Fruit fly (Drosophila melanogaster) whole organism, wandering third instar larva: ENCODE data around the gene ebi.
A peak's percentile ranks its signal among the peaks of the same experiment; 100 is the strongest.

Source experiments
- Abd-B ChIP-seq: fragments of >200 bp; optimal IDR thresholded peaks from 2 replicates; lab custom pipeline; 2017; ENCODE audit warnings: missing biosample characterization, missing genetic modification characterization
- CG9705 ChIP-seq: fragments of 200-800 bp; sonication (Bioruptor generic); optimal IDR thresholded peaks from 2 replicates; lab custom pipeline; 2018; ENCODE audit warnings: missing biosample characterization, mild to moderate bottlenecking, missing genetic modification characterization
- CrebA ChIP-seq: fragments of 200-800 bp; sonication (Bioruptor generic); optimal IDR thresholded peaks from 2 replicates; lab custom pipeline; 2016; ENCODE audit warnings: missing biosample characterization, mild to moderate bottlenecking, missing genetic modification characterization, borderline replicate concordance
- Dif ChIP-seq: fragments of 200-275, 200-300 bp; sonication (Bioruptor generic); optimal IDR thresholded peaks from 2 replicates; lab custom pipeline; 2018; ENCODE audit warnings: missing biosample characterization, missing genetic modification characterization; ENCODE audit not compliant: partially characterized antibody
- GATAd ChIP-seq: sonication (Bioruptor generic); optimal IDR thresholded peaks from 2 replicates; lab custom pipeline; 2016; ENCODE audit warnings: missing biosample characterization, missing genetic modification characterization
- HLH106 ChIP-seq: fragments of 200-800 bp; optimal IDR thresholded peaks from 3 replicates; lab custom pipeline; 2019; ENCODE audit warnings: missing biosample characterization, mild to moderate bottlenecking, missing genetic modification characterization, moderate library complexity
- Hnf4 ChIP-seq: fragments of 200-800 bp; sonication (Bioruptor generic); optimal IDR thresholded peaks from 2 replicates; lab custom pipeline; 2016; ENCODE audit warnings: missing biosample characterization, mild to moderate bottlenecking, missing genetic modification characterization
- Hr78 ChIP-seq: fragments of >200 bp; optimal IDR thresholded peaks from 2 replicates; lab custom pipeline; 2017; ENCODE audit warnings: missing biosample characterization, missing genetic modification characterization
- Jra ChIP-seq: sonication (Bioruptor generic); optimal IDR thresholded peaks from 2 replicates; lab custom pipeline; 2016; ENCODE audit warnings: missing biosample characterization, missing genetic modification characterization
- Mio ChIP-seq: sonication (Bioruptor generic); optimal IDR thresholded peaks from 2 replicates; lab custom pipeline; 2016; ENCODE audit warnings: missing biosample characterization, missing genetic modification characterization
- Myc ChIP-seq: fragments of >200 bp; optimal IDR thresholded peaks from 2 replicates; lab custom pipeline; 2017
- N ChIP-seq: fragments of >200 bp; optimal IDR thresholded peaks from 2 replicates; lab custom pipeline; 2018; ENCODE audit warnings: missing biosample characterization, missing external identifiers, missing genetic modification characterization
- Sp1 ChIP-seq: fragments of 200-800 bp; sonication (Bioruptor generic); optimal IDR thresholded peaks from 3 replicates; lab custom pipeline; 2019; ENCODE audit warnings: missing biosample characterization, mild to moderate bottlenecking, missing genetic modification characterization, moderate library complexity
- Vsx2 ChIP-seq: fragments of 200-300, 225-300 bp; sonication (Bioruptor generic); optimal IDR thresholded peaks from 2 replicates; lab custom pipeline; 2018; ENCODE audit warnings: missing biosample characterization, missing genetic modification characterization; ENCODE audit not compliant: partially characterized antibody
- br ChIP-seq: fragments of 200-800 bp; sonication (Bioruptor generic); optimal IDR thresholded peaks from 2 replicates; lab custom pipeline; 2016; ENCODE audit warnings: missing biosample characterization, missing genetic modification characterization
- brk ChIP-seq: fragments of 200-800 bp; sonication (Bioruptor generic); optimal IDR thresholded peaks from 2 replicates; lab custom pipeline; 2016; ENCODE audit warnings: missing biosample characterization, mild to moderate bottlenecking, missing genetic modification characterization
- dl ChIP-seq, 2 experiments: fragments of 175-275, 200-275 bp in 1 of 2; fragments of 200-275 bp in 1 of 2; sonication (Bioruptor generic); optimal IDR thresholded peaks; lab custom pipeline; 2018; ENCODE audit warnings: mild to moderate bottlenecking in 2 of 2, missing biosample characterization in 2 of 2, missing genetic modification characterization in 2 of 2, moderate library complexity in 2 of 2; ENCODE audit not compliant: partially characterized antibody in 2 of 2, insufficient read depth in 1 of 2
- dmrt93B ChIP-seq: fragments of 200-800 bp; sonication (Bioruptor generic); optimal IDR thresholded peaks from 2 replicates; lab custom pipeline; 2018; ENCODE audit warnings: missing biosample characterization, mild to moderate bottlenecking, missing genetic modification characterization
- dsf ChIP-seq: sonication (Bioruptor generic); optimal IDR thresholded peaks from 2 replicates; lab custom pipeline; 2016; ENCODE audit warnings: missing biosample characterization, missing genetic modification characterization, borderline replicate concordance
- ey ChIP-seq: fragments of 200-800 bp; sonication (Bioruptor generic); optimal IDR thresholded peaks from 2 replicates; lab custom pipeline; 2016; ENCODE audit warnings: missing biosample characterization, missing genetic modification characterization
- foxo ChIP-seq, 2 experiments: fragments of 200-800 bp; sonication (Bioruptor generic); optimal IDR thresholded peaks; 2 replicates in 1 of 2; 3 replicates in 1 of 2; lab custom pipeline; 2016 to 2017; ENCODE audit warnings: missing biosample characterization in 2 of 2, missing genetic modification characterization in 2 of 2
- fru ChIP-seq: fragments of 200-800 bp; sonication (Bioruptor generic); optimal IDR thresholded peaks from 3 replicates; lab custom pipeline; 2016; ENCODE audit warnings: missing biosample characterization, mild to moderate bottlenecking, missing genetic modification characterization
- h ChIP-seq: fragments of 200-800 bp; sonication (Bioruptor generic); optimal IDR thresholded peaks from 3 replicates; lab custom pipeline; 2016; ENCODE audit warnings: missing biosample characterization, mild to moderate bottlenecking, missing genetic modification characterization
- jim ChIP-seq: fragments of 175-275, 200-325 bp; sonication (Bioruptor generic); optimal IDR thresholded peaks from 2 replicates; lab custom pipeline; 2016; ENCODE audit warnings: missing biosample characterization, mild to moderate bottlenecking, missing genetic modification characterization
- lola ChIP-seq: fragments of >200 bp; optimal IDR thresholded peaks from 2 replicates; lab custom pipeline; 2017; ENCODE audit warnings: missing biosample characterization, missing genetic modification characterization
- psq ChIP-seq: fragments of 200-800 bp; sonication (Bioruptor generic); optimal IDR thresholded peaks from 3 replicates; lab custom pipeline; 2017; ENCODE audit warnings: missing biosample characterization, mild to moderate bottlenecking, missing genetic modification characterization, moderate library complexity
- rgr ChIP-seq: fragments of 200-800 bp; sonication (Bioruptor generic); optimal IDR thresholded peaks from 3 replicates; lab custom pipeline; 2016; ENCODE audit warnings: missing biosample characterization, mild to moderate bottlenecking, missing genetic modification characterization
- sv ChIP-seq: fragments of 200-800 bp; sonication (Bioruptor generic); optimal IDR thresholded peaks from 3 replicates; lab custom pipeline; 2016; ENCODE audit warnings: missing biosample characterization, missing genetic modification characterization
- tai ChIP-seq: sonication (Bioruptor generic); optimal IDR thresholded peaks from 2 replicates; lab custom pipeline; 2016; ENCODE audit warnings: missing biosample characterization, missing genetic modification characterization
- usp ChIP-seq: fragments of >200 bp; optimal IDR thresholded peaks from 2 replicates; lab custom pipeline; 2017; ENCODE audit warnings: missing biosample characterization, missing genetic modification characterization
- woc ChIP-seq: sonication (Bioruptor generic); optimal IDR thresholded peaks from 2 replicates; lab custom pipeline; 2016; ENCODE audit warnings: missing biosample characterization, mild to moderate bottlenecking, missing genetic modification characterization

Gene ebi

DNA sequence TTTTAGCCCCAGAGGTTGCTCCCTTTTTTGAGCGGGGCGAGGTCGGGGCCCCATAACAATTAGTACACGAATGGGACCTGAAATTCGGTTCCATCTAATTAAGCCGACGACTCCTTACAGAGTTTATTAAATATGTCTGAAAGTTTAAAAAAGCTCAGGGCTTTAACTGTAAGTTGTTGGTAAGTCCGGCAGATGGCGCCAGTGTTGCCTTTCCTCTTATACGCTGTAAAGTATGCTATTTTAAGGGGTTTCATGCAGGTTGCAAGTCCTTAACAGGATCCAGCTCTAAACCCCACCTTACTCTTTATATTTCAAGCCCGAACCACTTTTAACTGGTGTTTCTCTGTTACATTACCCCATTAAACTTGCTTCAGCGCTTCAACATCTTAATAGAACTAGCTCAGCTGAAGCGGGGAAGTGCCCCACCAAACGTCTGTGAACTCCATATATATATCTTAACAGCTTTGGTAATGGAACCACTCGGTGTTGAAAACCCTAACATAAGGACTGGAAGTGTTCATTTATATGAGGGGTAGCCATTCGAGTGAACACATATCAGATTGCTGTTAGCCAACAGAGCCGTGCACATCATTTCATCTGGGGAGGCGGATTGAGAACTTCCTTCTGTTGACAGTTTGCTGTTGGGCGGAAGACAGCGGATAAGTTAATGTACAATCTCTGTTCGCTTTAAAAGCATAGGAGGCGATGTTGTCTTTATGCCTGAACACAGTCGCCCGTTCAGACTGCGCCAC, 19.3 kb upstream of the ebi start:
- TF ChIP-seq dl (GFP tag; optimal IDR thresholded peaks at IDR 0.05; lab: Kevin White, UChicago; ENCODE audit: insufficient read depth in 1 of 2, partially characterized antibody in 2 of 2) (no peak), Myc (peak; percentile 13)

DNA sequence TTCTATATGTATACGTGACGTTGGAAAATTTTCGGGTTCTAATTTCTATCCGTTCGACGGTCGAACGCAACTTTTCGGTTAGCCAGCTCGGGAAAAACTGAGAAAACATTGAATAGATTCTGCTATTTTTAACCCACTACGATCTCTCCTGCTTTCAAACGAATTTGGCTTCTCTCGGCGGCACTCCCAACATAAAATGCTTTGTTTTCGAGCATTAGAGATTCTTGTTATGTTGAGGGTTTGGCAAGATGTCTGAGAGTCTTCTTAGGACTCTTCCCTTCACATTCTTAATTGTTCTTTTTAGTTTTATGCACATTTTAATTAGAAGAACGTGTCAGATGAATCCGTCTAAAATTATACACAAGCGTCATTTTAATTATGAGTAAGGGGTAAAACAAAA, 12.8 kb upstream of the ebi start, which contains the start of gene CG4213:
TSS of gene CG4213 (minus strand) at position 101 of the 400 bp plus-strand sequence.
- no peak for TF ChIP-seq fru (GFP tag; lab: Kevin White, UChicago)
- TF ChIP-seq Hr78 (GFP tag; lab: Kevin White, UChicago) = no peak
- no peak for TF ChIP-seq lola (GFP tag; lab: Kevin White, UChicago)
- no peak for TF ChIP-seq foxo (GFP tag; optimal IDR thresholded peaks at IDR 0.05; lab: Kevin White, UChicago)
- TF ChIP-seq psq = no peak
- no peak for TF ChIP-seq rgr (GFP tag; lab: Kevin White, UChicago)
- TF ChIP-seq CrebA = no peak
- no peak for TF ChIP-seq dmrt93B (GFP tag; lab: Kevin White, UChicago)
- TF ChIP-seq dl (GFP tag; optimal IDR thresholded peaks at IDR 0.05; lab: Kevin White, UChicago; ENCODE audit: insufficient read depth in 1 of 2, partially characterized antibody in 2 of 2) = no peak
- no peak for TF ChIP-seq Hnf4 (GFP tag; lab: Kevin White, UChicago)
- TF ChIP-seq br (GFP tag; lab: Kevin White, UChicago) = no peak
- TF ChIP-seq dsf = no peak
- TF ChIP-seq Dif (GFP tag; lab: Kevin White, UChicago) = no peak
- no peak for TF ChIP-seq woc

DNA sequence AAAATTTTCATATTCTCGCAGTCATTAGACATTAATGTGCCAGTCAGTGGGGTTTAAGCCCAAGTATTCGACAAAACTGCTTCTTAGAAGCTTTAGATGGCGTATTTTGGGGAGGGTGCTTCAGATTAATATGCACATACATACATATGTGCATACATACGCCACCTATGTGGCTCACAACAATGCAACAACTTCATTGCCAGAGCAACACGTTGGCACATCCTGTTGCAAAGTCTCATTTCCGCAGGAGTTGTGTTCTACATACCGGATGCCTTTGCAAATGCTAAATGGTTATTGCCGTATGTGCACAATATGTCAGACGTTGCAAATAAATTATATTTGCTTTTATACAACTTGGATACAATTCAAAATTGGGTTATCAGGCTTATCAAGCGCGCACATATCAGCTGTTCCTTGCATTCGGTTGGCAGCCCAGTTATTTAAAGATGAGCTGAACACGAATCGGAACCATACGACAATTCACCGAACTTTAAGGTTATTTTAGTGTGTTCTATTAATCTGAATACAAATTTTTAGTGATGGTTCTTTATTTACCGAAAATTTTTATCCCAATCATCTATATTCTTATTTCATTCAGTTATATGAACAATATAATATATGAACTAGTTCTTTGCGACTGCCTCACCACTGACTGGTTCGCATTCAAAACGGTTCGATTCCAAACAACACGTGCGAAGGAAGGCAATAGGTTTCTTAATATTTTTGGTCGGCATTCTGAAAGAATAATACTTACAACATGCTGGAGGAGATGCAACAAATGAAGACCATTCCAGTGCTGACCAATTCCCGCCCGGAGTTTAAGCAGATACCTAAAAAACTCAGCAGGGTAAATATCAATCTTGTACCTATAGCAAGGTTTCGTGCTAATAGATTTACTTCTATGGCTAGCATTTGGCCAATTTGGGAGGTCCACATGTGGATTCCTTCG, 11.0 kb upstream of the ebi start, which contains the start of gene Polr1B:
TSS of gene Polr1B (plus strand) at position 659 of the 949 bp plus-strand sequence.
- TF ChIP-seq jim (GFP tag; lab: Kevin White, UChicago) (no peak), Myc (peak; percentile 74), h (no peak), Abd-B (GFP tag; lab: Kevin White, UChicago) (no peak), sv (no peak), Mio (GFP tag; lab: Kevin White, UChicago) (no peak), lola (GFP tag; lab: Kevin White, UChicago) (no peak), ey (GFP tag; lab: Kevin White, UChicago) (no peak), brk (GFP tag; lab: Kevin White, UChicago) (no peak), tai (GFP tag; lab: Kevin White, UChicago) (no peak), foxo (GFP tag; optimal IDR thresholded peaks at IDR 0.05; lab: Kevin White, UChicago) (no peak), usp (no peak), HLH106 (no peak), N (GFP tag; lab: Kevin White, UChicago) (no peak), Hnf4 (GFP tag; lab: Kevin White, UChicago) (no peak), Sp1 (GFP tag; lab: Kevin White, UChicago) (no peak), Jra (GFP tag; lab: Kevin White, UChicago) (no peak), CG9705 (peak; percentile 18), Vsx2 (GFP tag; lab: Kevin White, UChicago) (no peak), dsf (no peak), fru (GFP tag; lab: Kevin White, UChicago) (no peak), woc (peak; percentile 70)
- TF ChIP-seq, all 38 proteins: peak for 3

DNA sequence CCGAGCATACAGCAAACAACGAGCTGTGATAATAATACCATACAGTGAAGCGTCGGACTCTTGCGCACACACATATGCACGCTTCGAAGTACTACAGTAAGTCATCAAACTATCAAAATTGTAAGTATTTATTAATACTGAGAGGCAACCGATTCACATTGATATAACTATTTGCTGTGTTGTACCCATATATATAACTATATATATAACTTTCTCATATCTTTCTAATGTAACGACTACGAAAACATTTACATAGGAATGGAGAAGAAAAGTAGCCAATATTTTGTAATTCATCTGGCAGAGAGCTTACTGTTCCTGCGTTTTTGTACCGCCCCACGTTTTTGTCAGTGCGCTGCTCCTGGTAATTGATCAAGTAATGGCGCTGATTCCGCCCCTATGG, 1.9 kb upstream of the ebi start:
- TF ChIP-seq jim (GFP tag; lab: Kevin White, UChicago) (no peak), GATAd (GFP tag; lab: Kevin White, UChicago) (no peak), ey (GFP tag; lab: Kevin White, UChicago) (peak; percentile 2), Dif (GFP tag; lab: Kevin White, UChicago) (no peak), h (no peak)
